Worm (Caenorhabditis elegans) whole organism, young adult: Measurements from ENCODE around the gene fipr-12.

ENCODE experiments used
- F23B12.7 ChIP-seq: sonication (generic microtip); optimal IDR thresholded peaks from 2 replicates; lab custom pipeline; 2017; ENCODE audit warnings: missing genetic modification characterization, mild to moderate bottlenecking, missing compliant biosample characterization, antibody characterized with exemption, moderate library complexity; ENCODE audit not compliant: insufficient read depth
- F33H1.4 ChIP-seq: fragments of 200-800 bp; sonication (Bioruptor generic); IDR thresholded peaks from 2 replicates; pipeline ENCODE4 v1.3.6; 2022; ENCODE audit warnings: missing genetic modification reagents, missing genetic modification characterization, missing compliant biosample characterization
- F55B11.4 ChIP-seq: sonication (generic microtip); optimal IDR thresholded peaks from 2 replicates; lab custom pipeline; 2016; ENCODE audit warnings: missing compliant biosample characterization, missing genetic modification characterization, borderline replicate concordance; ENCODE audit not compliant: insufficient read depth
- F57C9.4 ChIP-seq: sonication (generic microtip); optimal IDR thresholded peaks from 2 replicates; lab custom pipeline; 2017; ENCODE audit warnings: mild to moderate bottlenecking, missing genetic modification characterization, missing compliant biosample characterization
- K12H6.12 ChIP-seq: fragments of 200-800 bp; sonication (Bioruptor generic); optimal IDR thresholded peaks from 2 replicates; lab custom pipeline; 2018; ENCODE audit warnings: mild to moderate bottlenecking, missing genetic modification characterization, missing compliant biosample characterization
- Y56A3A.18 ChIP-seq: fragments of 200-800 bp; sonication (Bioruptor generic); IDR thresholded peaks from 2 replicates; pipeline ENCODE4 v1.3.6; 2022; ENCODE audit warnings: missing genetic modification reagents, missing genetic modification characterization, missing compliant biosample characterization
- aptf-2 ChIP-seq: fragments of 200-800 bp; sonication (Bioruptor generic); conservative IDR thresholded peaks from 2 replicates; pipeline ENCODE4 v1.3.6; 2022; ENCODE audit warnings: missing genetic modification reagents, missing genetic modification characterization, missing compliant biosample characterization
- atf-7 ChIP-seq: sonication (generic microtip); optimal IDR thresholded peaks from 2 replicates; lab custom pipeline; 2017; ENCODE audit warnings: mild to moderate bottlenecking, missing genetic modification characterization, missing compliant biosample characterization
- attf-5 ChIP-seq: fragments of 200-800 bp; sonication (Bioruptor generic); optimal IDR thresholded peaks from 2 replicates; lab custom pipeline; 2018; ENCODE audit warnings: mild to moderate bottlenecking, missing genetic modification characterization, missing compliant biosample characterization
- ceh-27 ChIP-seq: fragments of 200-800 bp; sonication (Bioruptor generic); optimal IDR thresholded peaks from 2 replicates; lab custom pipeline; 2018; ENCODE audit warnings: mild to moderate bottlenecking, missing genetic modification characterization, moderate library complexity, missing compliant biosample characterization
- ets-4 ChIP-seq: fragments of 200-800 bp; sonication (Bioruptor generic); optimal IDR thresholded peaks from 2 replicates; lab custom pipeline; 2018; ENCODE audit warnings: mild to moderate bottlenecking, missing genetic modification characterization, missing compliant biosample characterization
- gei-17 ChIP-seq: fragments of 200-800 bp; sonication (Bioruptor generic); optimal IDR thresholded peaks from 2 replicates; lab custom pipeline; 2018; ENCODE audit warnings: mild to moderate bottlenecking, missing genetic modification characterization, missing compliant biosample characterization
- hmg-1.2 ChIP-seq: fragments of 200-800 bp; sonication (Bioruptor generic); IDR thresholded peaks from 2 replicates; pipeline ENCODE4 v1.3.6; 2022; ENCODE audit warnings: missing genetic modification reagents, missing genetic modification characterization, missing compliant biosample characterization
- hrde-1 ChIP-seq: sonication (generic microtip); optimal IDR thresholded peaks from 2 replicates; lab custom pipeline; 2016; ENCODE audit warnings: missing genetic modification characterization, mild to moderate bottlenecking, missing compliant biosample characterization, moderate library complexity, missing genotype, missing genetic modification reagents, borderline replicate concordance
- hsf-1 ChIP-seq: fragments of 200-800 bp; sonication (Bioruptor generic); IDR thresholded peaks from 2 replicates; pipeline ENCODE4 v1.3.6; 2022; ENCODE audit warnings: missing genetic modification reagents, missing genetic modification characterization, missing compliant biosample characterization
- let-607 ChIP-seq, 2 experiments: fragments of 200-800 bp in 1 of 2; sonication (Bioruptor generic) in 1 of 2; sonication (generic microtip) in 1 of 2; optimal IDR thresholded peaks; 2 replicates each; lab custom pipeline; 2016 to 2018; ENCODE audit warnings: mild to moderate bottlenecking in 2 of 2, missing compliant biosample characterization in 2 of 2, missing genetic modification characterization in 2 of 2, moderate library complexity in 2 of 2, missing genotype in 1 of 2
- lin-35 ChIP-seq, 3 experiments: fragments of 150-350 bp in 2 of 3; sonication (generic microtip) in 1 of 3; optimal IDR thresholded peaks; 2 replicates each; lab custom pipeline; 2014 to 2018; ENCODE audit warnings: missing biosample characterization in 3 of 3, missing genetic modification characterization in 3 of 3, missing genetic modification reagents in 3 of 3
- lin-54 ChIP-seq: fragments of 200-800 bp; sonication (Bioruptor generic); optimal IDR thresholded peaks from 2 replicates; lab custom pipeline; 2018; ENCODE audit warnings: mild to moderate bottlenecking, missing genetic modification characterization, missing compliant biosample characterization
- lir-1 ChIP-seq: fragments of 200-800 bp; sonication (Bioruptor generic); conservative IDR thresholded peaks from 2 replicates; pipeline ENCODE4 v1.3.6; 2022; ENCODE audit warnings: missing genetic modification reagents, missing genetic modification characterization, missing compliant biosample characterization
- lsl-1 ChIP-seq: fragments of 200-800 bp; sonication (Bioruptor generic); optimal IDR thresholded peaks from 2 replicates; lab custom pipeline; 2018; ENCODE audit warnings: mild to moderate bottlenecking, missing genetic modification characterization, moderate library complexity, missing compliant biosample characterization
- mel-28 ChIP-seq: sonication (generic microtip); optimal IDR thresholded peaks from 2 replicates; lab custom pipeline; 2016; ENCODE audit warnings: borderline replicate concordance, mild to moderate bottlenecking, missing genetic modification characterization, missing compliant biosample characterization
- mxl-1 ChIP-seq: sonication (generic microtip); optimal IDR thresholded peaks from 2 replicates; lab custom pipeline; 2016; ENCODE audit warnings: missing genetic modification characterization, missing compliant biosample characterization
- nfyb-1 ChIP-seq: fragments of 200-800 bp; sonication (Bioruptor generic); IDR thresholded peaks from 2 replicates; pipeline ENCODE4 v1.3.6; 2022; ENCODE audit warnings: missing genetic modification reagents, missing genetic modification characterization, missing compliant biosample characterization
- nhr-120 ChIP-seq: fragments of 200-800 bp; sonication (Bioruptor generic); IDR thresholded peaks from 2 replicates; pipeline ENCODE4 v1.3.6; 2022; ENCODE audit warnings: missing genetic modification characterization, missing compliant biosample characterization
- nhr-80 ChIP-seq: sonication (generic microtip); optimal IDR thresholded peaks from 2 replicates; lab custom pipeline; 2016; ENCODE audit warnings: missing genetic modification characterization, missing compliant biosample characterization
- pbrm-1 ChIP-seq: fragments of 200-800 bp; sonication (Bioruptor generic); IDR thresholded peaks from 2 replicates; pipeline ENCODE4 v1.3.6; 2022; ENCODE audit warnings: missing genetic modification reagents, missing genetic modification characterization, missing compliant biosample characterization
- rec-8 ChIP-seq, 2 experiments: sonication (generic microtip); optimal IDR thresholded peaks; 2 replicates each; lab custom pipeline; 2016; ENCODE audit warnings: mild to moderate bottlenecking in 2 of 2, missing genetic modification characterization in 2 of 2, missing genetic modification reagents in 2 of 2, missing genotype in 2 of 2, missing biosample characterization in 1 of 2, missing compliant biosample characterization in 1 of 2, moderate library complexity in 1 of 2
- repo-1 ChIP-seq: sonication (generic microtip); optimal IDR thresholded peaks from 2 replicates; lab custom pipeline; 2017; ENCODE audit warnings: mild to moderate bottlenecking, missing genetic modification characterization, missing compliant biosample characterization
- sea-2 ChIP-seq: fragments of 200-800 bp; sonication (Bioruptor generic); IDR thresholded peaks from 2 replicates; pipeline ENCODE4 v1.3.6; 2022; ENCODE audit warnings: missing genetic modification characterization, missing compliant biosample characterization
- snpc-1.1 ChIP-seq: sonication (generic microtip); optimal IDR thresholded peaks from 2 replicates; lab custom pipeline; 2017; ENCODE audit warnings: missing genetic modification characterization, mild to moderate bottlenecking, missing compliant biosample characterization, antibody characterized with exemption, moderate library complexity, missing genotype, missing genetic modification reagents; ENCODE audit not compliant: insufficient read depth
- snpc-3.4 ChIP-seq: sonication (generic microtip); optimal IDR thresholded peaks from 2 replicates; lab custom pipeline; 2017; ENCODE audit warnings: missing genetic modification characterization, mild to moderate bottlenecking, missing compliant biosample characterization, antibody characterized with exemption, moderate library complexity, missing genotype, missing genetic modification reagents
- somi-1 ChIP-seq: fragments of 200-800 bp; sonication (Bioruptor generic); optimal IDR thresholded peaks from 2 replicates; lab custom pipeline; 2018; ENCODE audit warnings: mild to moderate bottlenecking, missing genetic modification characterization, missing compliant biosample characterization
- ztf-3 ChIP-seq: fragments of 200-800 bp; sonication (Bioruptor generic); optimal IDR thresholded peaks from 2 replicates; lab custom pipeline; 2018; ENCODE audit warnings: mild to moderate bottlenecking, missing genetic modification characterization, missing compliant biosample characterization

The fipr-12 gene

DNA sequence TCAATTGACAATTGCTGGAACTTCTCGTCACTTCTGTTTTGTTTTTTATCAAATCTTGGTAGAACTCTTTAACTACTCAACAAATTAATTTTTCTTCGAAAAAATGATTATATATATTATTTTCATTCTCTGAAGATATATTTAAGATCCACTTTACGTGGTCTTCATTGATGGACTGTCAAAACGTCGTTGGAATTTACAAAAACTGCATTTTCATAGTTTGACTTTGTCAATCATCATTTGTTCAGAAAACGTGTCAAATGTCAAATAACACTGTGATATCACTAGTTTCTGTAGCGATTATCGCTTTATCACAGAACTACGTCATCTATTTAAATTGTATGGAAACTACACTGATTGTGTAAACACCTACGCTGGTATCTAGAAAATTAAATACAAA lies 18.8 kb upstream of the fipr-12 start:
- TF ChIP-seq mxl-1 (tag; lab: Kevin White, UChicago), result no peak
- TF ChIP-seq gei-17, result no peak
- TF ChIP-seq sea-2 (GFP tag; lab: Robert Waterston, UW), result no peak
- no peak for TF ChIP-seq F57C9.4 (tag; lab: Kevin White, UChicago)
- no peak for TF ChIP-seq Y56A3A.18 (GFP tag; lab: Robert Waterston, UW)
- TF ChIP-seq F33H1.4 (GFP tag; lab: Robert Waterston, UW), result no peak
- no peak for TF ChIP-seq pbrm-1 (GFP tag; lab: Robert Waterston, UW)
- TF ChIP-seq ets-4 (GFP tag; lab: Kevin White, UChicago), result no peak

ce11 chrV:9925647-9926046 lies 17.5 kb upstream of the fipr-12 start:
- TF ChIP-seq rec-8 (tag; optimal IDR thresholded peaks at IDR 0.05; lab: Kevin White, UChicago), result no peak
- peak in 1 of 2 experiments; percentile 6 for TF ChIP-seq let-607 (tag; optimal IDR thresholded peaks at IDR 0.05; lab: Kevin White, UChicago)
- no peak for TF ChIP-seq hsf-1
- TF ChIP-seq nhr-80 (tag; lab: Kevin White, UChicago), result peak; percentile 87
- TF ChIP-seq, all 124 proteins: peak for 2

- TF ChIP-seq atf-7 (no peak), somi-1 (GFP tag; lab: Kevin White, UChicago) (no peak), F55B11.4 (tag; lab: Kevin White, UChicago) (no peak), lin-54 (GFP tag; lab: Kevin White, UChicago) (no peak), hmg-1.2 (no peak), K12H6.12 (tag; lab: Kevin White, UChicago) (no peak), ztf-3 (GFP tag; lab: Kevin White, UChicago) (no peak), nfyb-1 (GFP tag; lab: Robert Waterston, UW) (no peak), snpc-1.1 (tag; lab: Kevin White, UChicago) (no peak), F23B12.7 (no peak), nhr-120 (GFP tag; lab: Robert Waterston, UW) (no peak), aptf-2 (GFP tag; lab: Robert Waterston, UW) (no peak), F57C9.4 (tag; lab: Kevin White, UChicago) (no peak), repo-1 (no peak), snpc-3.4 (tag; lab: Kevin White, UChicago) (no peak), lin-35 (GFP tag; optimal IDR thresholded peaks at IDR 0.05; lab: Kevin White, UChicago) (no peak), attf-5 (GFP tag; lab: Kevin White, UChicago) (no peak), lir-1 (no peak)
- TF ChIP-seq, all 124 proteins: peak for 0
Measured at ce11 chrV:9926240-9926639, 16.9 kb upstream of the fipr-12 start, which contains the start of gene C50H2.13. Gene C50H2.13, plus strand, starts transcription at chrV:9926540.

DNA sequence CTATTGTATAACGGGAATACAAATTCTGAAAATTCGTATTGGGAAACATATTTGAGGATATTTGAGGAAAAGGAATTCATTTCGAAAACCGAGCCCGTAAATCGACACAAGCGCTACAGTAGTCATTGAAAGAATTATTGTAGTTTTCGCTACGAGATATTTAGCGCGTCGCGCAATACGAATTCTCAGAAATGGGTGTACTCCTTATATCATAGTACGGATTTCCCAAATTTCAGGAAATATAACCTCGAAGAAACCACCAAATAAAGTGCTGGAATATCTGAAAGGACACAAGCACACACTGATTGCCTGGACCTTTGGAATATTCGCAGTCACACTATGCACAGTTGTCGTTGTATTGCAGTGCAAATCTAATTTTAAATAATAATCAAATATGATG lies 15.8 kb upstream of the fipr-12 start:
- no peak for TF ChIP-seq ceh-27 (GFP tag; lab: Kevin White, UChicago)
- TF ChIP-seq nfyb-1 (GFP tag; lab: Robert Waterston, UW), result 0 out of 2 replicates have a peak, but pooled peaks have one; percentile 53
- TF ChIP-seq hrde-1 (tag; lab: Kevin White, UChicago), result peak; percentile 35
- no peak for TF ChIP-seq mel-28 (tag; lab: Kevin White, UChicago)
- peak; percentile 56 for TF ChIP-seq lsl-1 (GFP tag; lab: Kevin White, UChicago)
